Worm (Caenorhabditis elegans): ENCODE results near the gene msp-79.

Gene msp-79

DNA sequence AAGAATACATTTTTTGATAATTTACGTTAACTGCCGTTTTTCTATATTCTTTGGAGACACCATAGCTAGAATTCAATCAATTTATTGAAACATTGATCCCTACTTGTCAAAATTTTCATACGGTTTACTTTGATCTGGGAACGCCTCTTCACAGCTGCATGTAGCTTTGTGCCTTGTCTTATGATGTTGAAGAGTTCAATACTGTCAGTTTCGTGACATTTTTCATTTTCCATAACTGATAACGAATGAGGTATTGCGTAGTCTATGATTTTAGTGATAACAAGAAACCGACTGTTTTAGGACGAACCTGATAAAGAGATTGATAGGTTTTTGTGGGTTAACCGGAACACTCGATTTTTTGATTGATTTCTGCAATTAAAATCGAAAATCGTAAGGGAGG lies 34.5 kb upstream of the msp-79 start:
- TF ChIP-seq daf-12 (tag; optimal IDR thresholded peaks at IDR 0.05) (no peak), ama-1 (optimal IDR thresholded peaks at IDR 0.05) (no peak), dmd-6 (GFP tag; IDR thresholded peaks at IDR 0.05) (peak; percentile 98), nhr-102 (tag; optimal IDR thresholded peaks at IDR 0.05) (peak; percentile 63), vab-7 (GFP tag; IDR thresholded peaks at IDR 0.05) (no peak), daf-8 (GFP tag; IDR thresholded peaks at IDR 0.05) (no peak), nhr-10 (tag; optimal IDR thresholded peaks at IDR 0.05) (peak; percentile 64), nhr-28 (tag; optimal IDR thresholded peaks at IDR 0.05) (peak; percentile 98), D1046.2 (GFP tag; IDR thresholded peaks at IDR 0.05) (no peak), nhr-77 (tag; optimal IDR thresholded peaks at IDR 0.05) (peak; percentile 92), ceh-32 (tag; optimal IDR thresholded peaks at IDR 0.05; ENCODE audit: poor library complexity) (no peak), nhr-48 (tag; optimal IDR thresholded peaks at IDR 0.05) (peak; percentile 78), arid-1 (GFP tag; conservative IDR thresholded peaks at IDR 0.05) (no peak), ZK337.2 (GFP tag; IDR thresholded peaks at IDR 0.05) (no peak), Y48G9A.11 (GFP tag; IDR thresholded peaks at IDR 0.05) (no peak), mdl-1 (tag; optimal IDR thresholded peaks at IDR 0.05) (peak in 1 of 2 experiments; percentile 57), lin-1 (GFP tag; IDR thresholded peaks at IDR 0.05) (peak; percentile 95), lsy-2 (tag; optimal IDR thresholded peaks at IDR 0.05) (peak in 1 of 2 experiments; percentile 70), lin-13 (GFP tag; optimal IDR thresholded peaks at IDR 0.05) (no peak), nhr-42 (GFP tag; IDR thresholded peaks at IDR 0.05) (no peak), lin-15B (tag; optimal IDR thresholded peaks at IDR 0.05) (no peak), T20F7.1 (GFP tag; optimal IDR thresholded peaks at IDR 0.05) (peak; percentile 53), ctbp-1 (GFP tag; IDR thresholded peaks at IDR 0.05) (no peak), fkh-10 (GFP tag; optimal IDR thresholded peaks at IDR 0.05) (no peak), Y75B8A.6 (GFP tag; IDR thresholded peaks at IDR 0.05) (no peak), daf-19 (GFP tag; conservative IDR thresholded peaks at IDR 0.05) (no peak), zfp-3 (GFP tag; conservative IDR thresholded peaks at IDR 0.05) (0 out of 2 replicates have a peak, but pooled peaks have one; percentile 33), fos-1 (tag; optimal IDR thresholded peaks at IDR 0.05) (no peak), tag-97 (GFP tag; IDR thresholded peaks at IDR 0.05) (no peak), pha-4 (GFP tag; IDR thresholded peaks at IDR 0.05) (peak; percentile 36; the same call in 1 of the 2 replicates), pha-4 (tag; optimal IDR thresholded peaks at IDR 0.05) (no peak), dve-1 (tag; optimal IDR thresholded peaks at IDR 0.05; ENCODE audit: insufficient read depth) (peak; percentile 93), duxl-1 (tag; optimal IDR thresholded peaks at IDR 0.05; ENCODE audit: poor library complexity) (no peak), nhr-11 (tag; optimal IDR thresholded peaks at IDR 0.05) (no peak), F37D6.2 (tag; optimal IDR thresholded peaks at IDR 0.05) (no peak), saeg-2 (GFP tag; IDR thresholded peaks at IDR 0.05) (no peak), ceh-44 (GFP tag; IDR thresholded peaks at IDR 0.05) (no peak), nhr-41 (GFP tag; IDR thresholded peaks at IDR 0.05) (0 out of 2 replicates have a peak, but pooled peaks have one; percentile 24), hmg-1.1 (GFP tag; IDR thresholded peaks at IDR 0.05) (no peak), ztf-7 (tag; optimal IDR thresholded peaks at IDR 0.05) (no peak), aha-1 (tag) (peak; percentile 83), hlh-30 (tag; optimal IDR thresholded peaks at IDR 0.05; ENCODE audit: insufficient read depth) (peak; percentile 59), egl-27 (tag; optimal IDR thresholded peaks at IDR 0.05) (no peak), hlh-11 (tag; optimal IDR thresholded peaks at IDR 0.05) (peak; percentile 96), Y5F2A.4 (GFP tag; optimal IDR thresholded peaks at IDR 0.05) (no peak), F26F4.8 (GFP tag; conservative IDR thresholded peaks at IDR 0.05) (no peak), zag-1 (tag; optimal IDR thresholded peaks at IDR 0.05) (no peak), php-3 (GFP tag; IDR thresholded peaks at IDR 0.05) (peak; percentile 99), R02D3.7 (tag; optimal IDR thresholded peaks at IDR 0.05) (no peak), spr-1 (tag; optimal IDR thresholded peaks at IDR 0.05) (no peak), mxl-3 (GFP tag; optimal IDR thresholded peaks at IDR 0.05) (peak; percentile 28), ceh-28 (tag; optimal IDR thresholded peaks at IDR 0.05) (no peak)

All from whole organism, L4 larva.